Fruit fly (Drosophila melanogaster): ENCODE data around the gene CG1271.

The CG1271 gene

DNA sequence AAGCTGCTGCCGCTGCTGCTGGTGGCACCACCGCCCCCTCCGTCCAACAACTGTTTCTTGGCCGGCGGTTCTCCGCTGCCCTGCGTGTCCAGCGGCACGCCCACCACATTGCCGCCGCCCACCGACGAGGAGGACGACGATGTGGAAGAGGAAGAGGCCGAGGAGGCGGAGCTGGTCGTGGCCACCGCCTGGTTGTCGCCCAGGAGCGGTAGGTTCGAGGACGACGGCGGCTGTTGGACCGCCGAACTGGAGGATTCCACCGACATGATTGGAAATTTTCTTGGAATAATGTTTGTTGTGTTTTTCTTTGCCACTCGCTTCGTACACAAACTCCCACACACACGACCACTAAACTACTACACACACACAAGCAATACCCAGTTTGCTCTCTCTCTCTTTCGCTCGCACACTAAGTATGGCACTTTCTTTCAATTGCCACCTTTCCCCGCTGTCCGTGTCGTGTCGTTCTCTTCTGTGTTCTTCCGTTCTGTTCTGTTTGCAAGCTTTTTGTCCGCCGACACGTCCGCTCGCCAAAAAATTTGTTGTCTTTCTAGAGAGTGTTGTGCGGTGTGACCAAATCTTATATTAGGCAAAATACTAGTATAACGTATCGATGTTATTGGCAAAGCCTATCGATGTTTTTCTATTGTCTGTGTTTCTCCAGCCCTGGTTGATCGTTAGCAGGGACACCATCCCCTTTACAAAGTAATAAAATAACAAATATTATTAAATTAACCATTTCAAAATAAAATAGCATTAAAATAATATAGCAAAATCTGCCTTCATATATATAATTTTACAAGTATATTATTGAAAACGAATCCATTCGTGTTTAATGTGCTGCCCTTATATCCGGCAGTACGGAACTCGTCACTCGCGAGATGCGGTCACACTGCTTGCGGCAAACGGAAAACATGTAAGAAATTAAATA, 18.2 kb downstream of the CG1271 start, which contains the start of the genes CG32486 and PAN3 (continued):
- TF ChIP-seq D19B (GFP tag; optimal IDR thresholded peaks at IDR 0.05) (no peak), lab (GFP tag; optimal IDR thresholded peaks at IDR 0.05) (peak; percentile 80), CG12071 (GFP tag; optimal IDR thresholded peaks at IDR 0.05) (peak; percentile 75), Ada2b (GFP tag; IDR thresholded peaks at IDR 0.05) (no peak), nerfin-1 (tag; optimal IDR thresholded peaks at IDR 0.05) (peak; percentile 41), TFAM (GFP tag; optimal IDR thresholded peaks at IDR 0.05) (no peak), Mrtf (GFP tag; IDR thresholded peaks at IDR 0.05) (no peak), CG4282 (GFP tag; optimal IDR thresholded peaks at IDR 0.05) (no peak), exex (tag; optimal IDR thresholded peaks at IDR 0.05) (peak; percentile 19), dmrt99B (tag; optimal IDR thresholded peaks at IDR 0.05) (peak; percentile 4), da (GFP tag; optimal IDR thresholded peaks at IDR 0.05) (no peak), Lhr (GFP tag; optimal IDR thresholded peaks at IDR 0.05) (peak; percentile 94), Fer2 (tag; optimal IDR thresholded peaks at IDR 0.05) (no peak), Asciz (GFP tag; optimal IDR thresholded peaks at IDR 0.05) (no peak), Doc3 (GFP tag; IDR thresholded peaks at IDR 0.05; ENCODE audit: partially characterized antibody) (peak; percentile 64), Scr (GFP tag; IDR thresholded peaks at IDR 0.05; ENCODE audit: partially characterized antibody) (peak; percentile 86), h (optimal IDR thresholded peaks at IDR 0.05) (no peak), chn (GFP tag; optimal IDR thresholded peaks at IDR 0.05) (peak; percentile 19), CG7357 (GFP tag; IDR thresholded peaks at IDR 0.05) (no peak), Sox100B (GFP tag; optimal IDR thresholded peaks at IDR 0.05) (no peak), CG12236 (GFP tag; optimal IDR thresholded peaks at IDR 0.05) (no peak), CG12155 (GFP tag; optimal IDR thresholded peaks at IDR 0.05) (peak; percentile 51), CG13624 (GFP tag; optimal IDR thresholded peaks at IDR 0.05) (peak; percentile 61), sqz (GFP tag; optimal IDR thresholded peaks at IDR 0.05) (peak; percentile 64), Poxn (GFP tag; IDR thresholded peaks at IDR 0.05) (no peak), nom (GFP tag; optimal IDR thresholded peaks at IDR 0.05) (peak; percentile 72), CG2116 (GFP tag; optimal IDR thresholded peaks at IDR 0.05) (peak; percentile 83), Ets65A (GFP tag) (peak; percentile 89), Hmr (GFP tag; optimal IDR thresholded peaks at IDR 0.05) (peak; percentile 82), CG12769 (tag; optimal IDR thresholded peaks at IDR 0.05) (peak; percentile 84), CG14014 (GFP tag; IDR thresholded peaks at IDR 0.05) (no peak), CG10366 (GFP tag; IDR thresholded peaks at IDR 0.05) (no peak; the same call in 1 of the 2 replicates), Atf-2 (GFP tag; optimal IDR thresholded peaks at IDR 0.05) (no peak), NC2β (GFP tag; optimal IDR thresholded peaks at IDR 0.05) (peak; percentile 59), CG16815 (GFP tag; optimal IDR thresholded peaks at IDR 0.05) (no peak), CG16779 (GFP tag; IDR thresholded peaks at IDR 0.05) (peak; percentile 86), wek (GFP tag; optimal IDR thresholded peaks at IDR 0.05) (peak; percentile 51), CG17359 (tag; optimal IDR thresholded peaks at IDR 0.05) (peak; percentile 39), sens-2 (GFP tag; IDR thresholded peaks at IDR 0.05) (no peak), Antp (GFP tag; optimal IDR thresholded peaks at IDR 0.05) (peak; percentile 39), CG3726 (GFP tag; IDR thresholded peaks at IDR 0.05) (no peak), Fer3 (tag; optimal IDR thresholded peaks at IDR 0.05) (peak; percentile 48), CG7786 (GFP tag; optimal IDR thresholded peaks at IDR 0.05) (no peak), CTCF (GFP tag; optimal IDR thresholded peaks at IDR 0.05) (no peak), grn (GFP tag; optimal IDR thresholded peaks at IDR 0.05) (no peak), Pdp1 (GFP tag; optimal IDR thresholded peaks at IDR 0.05) (peak in 1 of 2 experiments; percentile 41), ttk (GFP tag; IDR thresholded peaks at IDR 0.05) (0 out of 2 replicates have a peak, but pooled peaks have one; percentile 31), Fer1 (GFP tag; optimal IDR thresholded peaks at IDR 0.05) (peak; percentile 77), CG12744 (GFP tag; optimal IDR thresholded peaks at IDR 0.05) (peak; percentile 5)
